Worm (Caenorhabditis elegans) whole organism, L4 larva: ENCODE measurements around the gene ZK470.2.

Experiments
- D1046.2 ChIP-seq: fragments of 200-800 bp; sonication (Bioruptor generic); IDR thresholded peaks from 2 replicates; pipeline ENCODE4 v1.3.6; 2022; ENCODE audit warnings: missing genetic modification characterization, missing compliant biosample characterization
- F10B5.3 ChIP-seq: sonication (generic microtip); optimal IDR thresholded peaks from 2 replicates; lab custom pipeline; 2016; ENCODE audit warnings: mild to moderate bottlenecking, missing genetic modification characterization, missing compliant biosample characterization
- F37D6.2 ChIP-seq: sonication (generic microtip); optimal IDR thresholded peaks from 2 replicates; lab custom pipeline; 2016; ENCODE audit warnings: mild to moderate bottlenecking, missing genetic modification characterization, missing compliant biosample characterization
- F44E2.7 ChIP-seq: fragments of 200-800 bp; sonication (Bioruptor generic); IDR thresholded peaks from 2 replicates; pipeline ENCODE4 v2.1.2; 2022; ENCODE audit warnings: missing genetic modification characterization, missing compliant biosample characterization
- F49E8.2 ChIP-seq: sonication (generic microtip); optimal IDR thresholded peaks from 2 replicates; lab custom pipeline; 2016; ENCODE audit warnings: missing compliant biosample characterization, mild to moderate bottlenecking, missing genetic modification characterization, borderline replicate concordance
- R02D3.7 ChIP-seq: fragments of 150-350 bp; sonication (generic microtip); optimal IDR thresholded peaks from 3 replicates; lab custom pipeline; 2014; ENCODE audit warnings: missing biosample characterization, missing genetic modification characterization
- T20F7.1 ChIP-seq: fragments of 200-800 bp; sonication (Bioruptor generic); optimal IDR thresholded peaks from 2 replicates; lab custom pipeline; 2018; ENCODE audit warnings: mild to moderate bottlenecking, missing genetic modification characterization, missing compliant biosample characterization
- T26A8.4 ChIP-seq: fragments of 200-800 bp; sonication (Bioruptor generic); IDR thresholded peaks from 2 replicates; pipeline ENCODE4 v1.3.6; 2022; ENCODE audit warnings: missing genetic modification characterization, missing compliant biosample characterization
- Y5F2A.4 ChIP-seq: fragments of 200-800 bp; sonication (Bioruptor generic); optimal IDR thresholded peaks from 2 replicates; lab custom pipeline; 2018; ENCODE audit warnings: mild to moderate bottlenecking, missing genetic modification characterization, missing compliant biosample characterization
- Y75B8A.6 ChIP-seq: fragments of 200-800 bp; sonication (Bioruptor generic); IDR thresholded peaks from 2 replicates; pipeline ENCODE4 v1.3.6; 2022; ENCODE audit warnings: missing genetic modification reagents, missing genetic modification characterization, missing compliant biosample characterization
- ZK337.2 ChIP-seq: fragments of 200-800 bp; sonication (Bioruptor generic); IDR thresholded peaks from 2 replicates; pipeline ENCODE4 v1.3.6; 2022; ENCODE audit warnings: missing genetic modification reagents, missing genetic modification characterization, missing compliant biosample characterization
- ZK546.5 ChIP-seq, 2 experiments: sonication (generic microtip); optimal IDR thresholded peaks; 2 replicates each; lab custom pipeline; 2017; ENCODE audit warnings: missing biosample characterization in 2 of 2, missing genetic modification characterization in 2 of 2
- ceh-20 ChIP-seq: fragments of 200-800 bp; sonication (Bioruptor generic); IDR thresholded peaks from 2 replicates; pipeline ENCODE4 v1.3.6; 2022; ENCODE audit warnings: missing genetic modification reagents, missing genetic modification characterization, missing compliant biosample characterization
- ceh-44 ChIP-seq: fragments of 200-800 bp; sonication (Bioruptor generic); IDR thresholded peaks from 2 replicates; pipeline ENCODE4 v1.3.6; 2022; ENCODE audit warnings: missing genetic modification reagents, missing genetic modification characterization, missing compliant biosample characterization
- ctbp-1 ChIP-seq: fragments of 200-800 bp; sonication (Bioruptor generic); IDR thresholded peaks from 2 replicates; pipeline ENCODE4 v1.3.6; 2022; ENCODE audit warnings: missing genetic modification reagents, missing genetic modification characterization, missing compliant biosample characterization
- daf-8 ChIP-seq: fragments of 200-800 bp; sonication (Bioruptor generic); IDR thresholded peaks from 2 replicates; pipeline ENCODE4 v1.3.6; 2022; ENCODE audit warnings: missing genetic modification characterization, missing compliant biosample characterization
- duxl-1 ChIP-seq: sonication (generic microtip); optimal IDR thresholded peaks from 2 replicates; lab custom pipeline; 2016; ENCODE audit warnings: mild to moderate bottlenecking, missing genetic modification characterization, moderate library complexity, missing compliant biosample characterization; ENCODE audit not compliant: poor library complexity
- dve-1 ChIP-seq: sonication (generic microtip); optimal IDR thresholded peaks from 2 replicates; lab custom pipeline; 2017; ENCODE audit warnings: antibody characterized with exemption, mild to moderate bottlenecking, missing genetic modification characterization, missing compliant biosample characterization; ENCODE audit not compliant: insufficient read depth
- fkh-10 ChIP-seq: fragments of 150-350 bp; optimal IDR thresholded peaks from 2 replicates; lab custom pipeline; 2014; ENCODE audit warnings: missing biosample characterization, missing genetic modification reagents, missing genetic modification characterization
- hlh-11 ChIP-seq: fragments of 200-800 bp; sonication (Bioruptor generic); optimal IDR thresholded peaks from 2 replicates; lab custom pipeline; 2018; ENCODE audit warnings: mild to moderate bottlenecking, missing genetic modification characterization, missing compliant biosample characterization
- jun-1 ChIP-seq: fragments of 150-350 bp; optimal IDR thresholded peaks from 2 replicates; lab custom pipeline; 2014; ENCODE audit warnings: missing biosample characterization, missing genetic modification reagents, missing genetic modification characterization
- lin-13 ChIP-seq: fragments of 150-350 bp; optimal IDR thresholded peaks from 2 replicates; lab custom pipeline; 2014; ENCODE audit warnings: missing biosample characterization, missing genetic modification reagents, missing genetic modification characterization
- lin-29 ChIP-seq: fragments of 200-800 bp; sonication (Bioruptor generic); IDR thresholded peaks from 2 replicates; pipeline ENCODE4 v1.3.6; 2022; ENCODE audit warnings: missing genetic modification reagents, missing genetic modification characterization, missing compliant biosample characterization
- lin-39 ChIP-seq: fragments of 150-350 bp; optimal IDR thresholded peaks from 2 replicates; lab custom pipeline; 2014; ENCODE audit warnings: missing biosample characterization, missing genetic modification reagents, missing genetic modification characterization
- mdl-1 ChIP-seq, 2 experiments: fragments of 150-350 bp in 1 of 2; sonication (generic microtip) in 1 of 2; optimal IDR thresholded peaks; 2 replicates each; lab custom pipeline; 2014 to 2017; ENCODE audit warnings: missing biosample characterization in 2 of 2, missing genetic modification characterization in 2 of 2
- mdt-29 ChIP-seq: fragments of 200-800 bp; sonication (Bioruptor generic); IDR thresholded peaks from 2 replicates; pipeline ENCODE4 v1.3.6; 2022; ENCODE audit warnings: missing genetic modification reagents, missing genetic modification characterization, missing compliant biosample characterization
- mep-1 ChIP-seq: fragments of 150-350 bp; sonication (generic microtip); optimal IDR thresholded peaks from 3 replicates; lab custom pipeline; 2014; ENCODE audit warnings: missing biosample characterization, missing genetic modification characterization
- mxl-3 ChIP-seq: fragments of 200-800 bp; sonication (Bioruptor generic); optimal IDR thresholded peaks from 2 replicates; lab custom pipeline; 2018; ENCODE audit warnings: mild to moderate bottlenecking, missing genetic modification characterization, missing compliant biosample characterization
- nhr-10 ChIP-seq: fragments of 150-350 bp; optimal IDR thresholded peaks from 2 replicates; lab custom pipeline; 2014; ENCODE audit warnings: missing biosample characterization, missing genetic modification characterization
- nhr-111 ChIP-seq: fragments of 200-800 bp; sonication (Bioruptor generic); optimal IDR thresholded peaks from 2 replicates; lab custom pipeline; 2018; ENCODE audit warnings: mild to moderate bottlenecking, missing genetic modification characterization, missing compliant biosample characterization
- nhr-25 ChIP-seq: sonication (generic microtip); optimal IDR thresholded peaks from 2 replicates; lab custom pipeline; 2017; ENCODE audit warnings: missing genetic modification characterization, mild to moderate bottlenecking, missing compliant biosample characterization, antibody characterized with exemption, moderate library complexity, borderline replicate concordance; ENCODE audit not compliant: insufficient read depth
- nhr-41 ChIP-seq: fragments of 200-800 bp; sonication (Bioruptor generic); IDR thresholded peaks from 2 replicates; pipeline ENCODE4 v1.3.6; 2022; ENCODE audit warnings: missing genetic modification reagents, missing genetic modification characterization, missing compliant biosample characterization
- nhr-42 ChIP-seq: fragments of 200-800 bp; sonication (Bioruptor generic); IDR thresholded peaks from 2 replicates; pipeline ENCODE4 v1.3.6; 2022; ENCODE audit warnings: missing genetic modification characterization, missing compliant biosample characterization
- nhr-6 ChIP-seq: fragments of 150-350 bp; optimal IDR thresholded peaks from 2 replicates; lab custom pipeline; 2014; ENCODE audit warnings: missing biosample characterization, missing genetic modification characterization
- pha-4 ChIP-seq, 2 experiments: fragments of 150-350 bp in 1 of 2; fragments of 200-800 bp in 1 of 2; sonication (Bioruptor generic) in 1 of 2; IDR thresholded peaks in 1 of 2; optimal IDR thresholded peaks in 1 of 2; 2 replicates each; pipeline versions ENCODE4 v1.3.6 to Lab custom; 2014 to 2022; ENCODE audit warnings: missing genetic modification characterization in 2 of 2, missing genetic modification reagents in 2 of 2, missing biosample characterization in 1 of 2, missing compliant biosample characterization in 1 of 2
- rbr-2 ChIP-seq: sonication (generic microtip); optimal IDR thresholded peaks from 2 replicates; lab custom pipeline; 2016; ENCODE audit warnings: missing genotype, missing genetic modification characterization, missing compliant biosample characterization
- saeg-2 ChIP-seq: fragments of 200-800 bp; sonication (Bioruptor generic); IDR thresholded peaks from 2 replicates; pipeline ENCODE4 v1.3.6; 2022; ENCODE audit warnings: missing genetic modification reagents, missing genetic modification characterization, missing compliant biosample characterization
- set-16 ChIP-seq: fragments of 200-800 bp; sonication (Bioruptor generic); IDR thresholded peaks from 2 replicates; pipeline ENCODE4 v1.3.6; 2022; ENCODE audit warnings: missing genetic modification reagents, missing genetic modification characterization, missing compliant biosample characterization
- skn-1 ChIP-seq: fragments of 150-350 bp; optimal IDR thresholded peaks from 2 replicates; lab custom pipeline; 2014; ENCODE audit warnings: missing biosample characterization, missing genetic modification characterization
- snpc-1.2 ChIP-seq: fragments of 200-800 bp; sonication (Bioruptor generic); IDR thresholded peaks from 2 replicates; pipeline ENCODE4 v1.3.6; 2022; ENCODE audit warnings: missing genetic modification reagents, missing genetic modification characterization, missing compliant biosample characterization
- spr-3 ChIP-seq: fragments of 200-800 bp; sonication (Bioruptor generic); optimal IDR thresholded peaks from 2 replicates; lab custom pipeline; 2018; ENCODE audit warnings: mild to moderate bottlenecking, missing genetic modification characterization, missing compliant biosample characterization
- unc-130 ChIP-seq: sonication (generic microtip); optimal IDR thresholded peaks from 2 replicates; lab custom pipeline; 2016; ENCODE audit warnings: missing genetic modification reagents, missing genetic modification characterization, missing compliant biosample characterization
- unc-39 ChIP-seq: sonication (generic microtip); optimal IDR thresholded peaks from 2 replicates; lab custom pipeline; 2017; ENCODE audit warnings: missing biosample characterization, missing genetic modification characterization
- unc-62 ChIP-seq, 3 experiments: fragments of 150-350 bp in 1 of 3; sonication (generic microtip); optimal IDR thresholded peaks in 2 of 3; peaks in 1 of 3; 1 replicate in 1 of 3; 2 replicates in 2 of 3; lab custom pipeline; 2014 to 2017; ENCODE audit warnings: missing biosample characterization in 3 of 3, missing genetic modification characterization in 3 of 3, missing genetic modification reagents in 3 of 3, missing genotype in 1 of 3
- zag-1 ChIP-seq: fragments of 150-350 bp; optimal IDR thresholded peaks from 2 replicates; lab custom pipeline; 2014; ENCODE audit warnings: missing biosample characterization, missing genetic modification characterization
- zip-2 ChIP-seq: fragments of 150-350 bp; optimal IDR thresholded peaks from 2 replicates; lab custom pipeline; 2014; ENCODE audit warnings: missing biosample characterization, missing genetic modification characterization
- ztf-7 ChIP-seq: fragments of 150-350 bp; optimal IDR thresholded peaks from 2 replicates; lab custom pipeline; 2014; ENCODE audit warnings: missing biosample characterization, missing genetic modification characterization

Gene ZK470.2

ce11 chrX:4140755-4141417 lies 5.9 kb downstream of the ZK470.2 start (continued):
- TF ChIP-seq nhr-111 (no peak), pha-4 (GFP tag; IDR thresholded peaks at IDR 0.05; lab: Robert Waterston, UW) (no peak), pha-4 (tag; optimal IDR thresholded peaks at IDR 0.05; lab: Kevin White, UChicago) (no peak), fkh-10 (no peak), mxl-3 (GFP tag; lab: Kevin White, UChicago) (peak; percentile 16)

- TF ChIP-seq lin-29 (GFP tag; lab: Robert Waterston, UW), result no peak
- TF ChIP-seq nhr-10, result no peak
- no peak for TF ChIP-seq unc-130 (GFP tag; lab: Kevin White, UChicago)
- no peak for TF ChIP-seq unc-39 (tag; lab: Kevin White, UChicago)
- TF ChIP-seq jun-1 (tag; lab: Kevin White, UChicago), result no peak
- peak; percentile 73 for TF ChIP-seq T26A8.4 (GFP tag; lab: Robert Waterston, UW)
- peak; percentile 58; the same call in 1 of the 2 replicates for TF ChIP-seq Y75B8A.6 (GFP tag; lab: Robert Waterston, UW)
- TF ChIP-seq mdl-1 (tag; optimal IDR thresholded peaks at IDR 0.05; lab: Kevin White, UChicago), result peak; percentile 91 to 93
- TF ChIP-seq daf-8, result no peak
- peak; percentile 93 for TF ChIP-seq ceh-20
- peak; percentile 88 for TF ChIP-seq lin-13 (GFP tag; lab: Kevin White, UChicago)
- peak; percentile 98 for TF ChIP-seq hlh-11
- TF ChIP-seq set-16 (GFP tag; lab: Robert Waterston, UW), result peak; percentile 67
- no peak for TF ChIP-seq rbr-2 (tag; lab: Kevin White, UChicago)
- peak; percentile 34 for TF ChIP-seq skn-1
- TF ChIP-seq dve-1 (tag; lab: Kevin White, UChicago), result peak; percentile 88
- peak; percentile 80 for TF ChIP-seq saeg-2 (GFP tag; lab: Robert Waterston, UW)
- TF ChIP-seq F44E2.7 (GFP tag; lab: Robert Waterston, UW), result no peak
- peak; percentile 50; the same call in 1 of the 2 replicates for TF ChIP-seq pha-4 (GFP tag; IDR thresholded peaks at IDR 0.05; lab: Robert Waterston, UW)
- no peak for TF ChIP-seq pha-4 (tag; optimal IDR thresholded peaks at IDR 0.05; lab: Kevin White, UChicago)
- TF ChIP-seq F37D6.2 (tag; lab: Kevin White, UChicago), result no peak
- peak; percentile 92 for TF ChIP-seq mdt-29 (GFP tag; lab: Robert Waterston, UW)
- no peak for TF ChIP-seq F10B5.3 (tag; lab: Kevin White, UChicago)
- no peak for TF ChIP-seq ZK546.5 (tag; optimal IDR thresholded peaks at IDR 0.05; lab: Kevin White, UChicago)
- TF ChIP-seq nhr-6 (tag; lab: Kevin White, UChicago), result no peak
- TF ChIP-seq F49E8.2 (tag; lab: Kevin White, UChicago), result no peak
- peak; percentile 58; the same call in 1 of the 2 replicates for TF ChIP-seq ctbp-1
- no peak for TF ChIP-seq spr-3 (GFP tag; lab: Kevin White, UChicago)
- TF ChIP-seq unc-62 (GFP tag; optimal IDR thresholded peaks at IDR 0.05 in 1 of 2; lab: Kevin White, UChicago), result no peak
- TF ChIP-seq unc-62 (tag; optimal IDR thresholded peaks at IDR 0.05; lab: Kevin White, UChicago), result no peak
- no peak for TF ChIP-seq nhr-25
- peak; percentile 63 for TF ChIP-seq mep-1 (tag; lab: Kevin White, UChicago)
- TF ChIP-seq D1046.2 (GFP tag; lab: Robert Waterston, UW), result no peak
- no peak for TF ChIP-seq ceh-44 (GFP tag; lab: Robert Waterston, UW)
- peak; percentile 80; the same call in 1 of the 2 replicates for TF ChIP-seq nhr-42 (GFP tag; lab: Robert Waterston, UW)
- TF ChIP-seq R02D3.7 (tag; lab: Kevin White, UChicago), result no peak
- TF ChIP-seq duxl-1 (tag; lab: Kevin White, UChicago), result no peak
- no peak for TF ChIP-seq ztf-7 (tag; lab: Kevin White, UChicago)
- TF ChIP-seq snpc-1.2 (GFP tag; lab: Robert Waterston, UW), result 0 out of 2 replicates have a peak, but pooled peaks have one; percentile 16
- peak; percentile 60 for TF ChIP-seq T20F7.1 (GFP tag; lab: Kevin White, UChicago)
- TF ChIP-seq nhr-41 (GFP tag; lab: Robert Waterston, UW), result no peak
- TF ChIP-seq lin-39 (tag; lab: Kevin White, UChicago), result no peak
- TF ChIP-seq Y5F2A.4 (GFP tag; lab: Kevin White, UChicago), result no peak
- no peak for TF ChIP-seq zip-2 (tag; lab: Kevin White, UChicago)
- TF ChIP-seq zag-1 (tag; lab: Kevin White, UChicago), result no peak
- 0 out of 2 replicates have a peak, but pooled peaks have one; percentile 53 for TF ChIP-seq ZK337.2
These were observed 7.2 kb downstream of the ZK470.2 start for ce11 chrX:4142202-4142601.
